Worm (Caenorhabditis elegans) whole organism, early embryonic: ENCODE measurements around the gene Y38C1AA.19.
"Not testable (repeated sequence)": the region's sequence is repeated elsewhere in the genome, so short reads cannot be mapped to it uniquely, and the experiment has no call there.

Experiments
- ets-7 ChIP-seq: sonication (generic microtip); optimal IDR thresholded peaks from 2 replicates; lab custom pipeline; 2016; ENCODE audit warnings: missing genotype, missing genetic modification characterization, missing compliant biosample characterization
- flt-1 ChIP-seq: fragments of 200-800 bp; sonication (Bioruptor generic); IDR thresholded peaks from 2 replicates; pipeline ENCODE4 v1.3.6; 2022; ENCODE audit warnings: missing genetic modification characterization, missing compliant biosample characterization

- TF ChIP-seq flt-1 (GFP tag; lab: Robert Waterston, UW); ets-7 (tag; lab: Kevin White, UChicago): not testable (repeated sequence)
Observed at ce11 chrIV:111377-111776, 48.6 kb upstream of the Y38C1AA.19 start, which contains the start of gene F29C4.4.
